Fruit fly (Drosophila melanogaster) whole organism, embryonic: ENCODE results near the gene CG32202.
A peak's percentile ranks its signal among the peaks of the same experiment; 100 is the strongest.

ENCODE experiments used
- B-H2 ChIP-seq: fragments of 200-800 bp; sonication (Bioruptor generic); optimal IDR thresholded peaks from 2 replicates; lab custom pipeline; 2018; ENCODE audit warnings: missing biosample characterization, mild to moderate bottlenecking, missing genetic modification characterization
- BEAF-32 ChIP-seq: fragments of 200-800 bp; sonication (Bioruptor generic); optimal IDR thresholded peaks from 3 replicates; lab custom pipeline; 2017; ENCODE audit warnings: missing biosample characterization, missing genetic modification characterization, mild to moderate bottlenecking, moderate library complexity, missing genetic modification reagents
- BtbVII ChIP-seq: fragments of 200-800 bp; sonication (Bioruptor generic); optimal IDR thresholded peaks from 3 replicates; lab custom pipeline; 2017; ENCODE audit warnings: missing biosample characterization, mild to moderate bottlenecking, missing genetic modification characterization
- CG11093 ChIP-seq: fragments of 200-800 bp; sonication (Bioruptor generic); IDR thresholded peaks from 3 replicates; pipeline ENCODE4 v1.3.6; 2022; ENCODE audit warnings: missing biosample characterization, missing genetic modification characterization
- CG12155 ChIP-seq: fragments of 200-800 bp; sonication (Bioruptor generic); optimal IDR thresholded peaks from 3 replicates; lab custom pipeline; 2016; ENCODE audit warnings: missing biosample characterization, missing genetic modification characterization
- CG1233 ChIP-seq: fragments of 200-800 bp; sonication (Bioruptor generic); optimal IDR thresholded peaks from 4 replicates; lab custom pipeline; 2018; ENCODE audit warnings: missing biosample characterization, mild to moderate bottlenecking, missing genetic modification characterization
- CG12769 ChIP-seq: fragments of 200-800 bp; sonication (Bioruptor generic); optimal IDR thresholded peaks from 2 replicates; lab custom pipeline; 2019; ENCODE audit warnings: missing biosample characterization, mild to moderate bottlenecking, missing genetic modification characterization, moderate library complexity
- CG13424 ChIP-seq: fragments of 200-800 bp; sonication (Bioruptor generic); optimal IDR thresholded peaks from 2 replicates; lab custom pipeline; 2019; ENCODE audit warnings: missing biosample characterization, mild to moderate bottlenecking, missing genetic modification characterization, moderate library complexity
- CG14710 ChIP-seq: fragments of 200-800 bp; sonication (Bioruptor generic); optimal IDR thresholded peaks from 3 replicates; lab custom pipeline; 2019; ENCODE audit warnings: missing biosample characterization, mild to moderate bottlenecking, missing genetic modification characterization, moderate library complexity
- CG17361 ChIP-seq: fragments of 200-800 bp; sonication (Bioruptor generic); IDR thresholded peaks from 3 replicates; pipeline ENCODE4 v1.3.6; 2022; ENCODE audit warnings: missing biosample characterization, missing genetic modification characterization
- CG17912 ChIP-seq: fragments of 200-800 bp; sonication (Bioruptor generic); optimal IDR thresholded peaks from 2 replicates; lab custom pipeline; 2018; ENCODE audit warnings: missing biosample characterization, mild to moderate bottlenecking, missing genetic modification characterization
- CG2889 ChIP-seq: fragments of 200-800 bp; sonication (Bioruptor generic); IDR thresholded peaks from 3 replicates; pipeline ENCODE4 v1.3.6; 2022; ENCODE audit warnings: missing biosample characterization, missing genetic modification characterization
- CG32767 ChIP-seq: fragments of 200-800 bp; sonication (Bioruptor generic); IDR thresholded peaks from 2 replicates; pipeline ENCODE4 v1.3.6; 2022; ENCODE audit warnings: missing biosample characterization, missing genetic modification characterization
- CG32772 ChIP-seq: fragments of 200-800 bp; sonication (Bioruptor generic); IDR thresholded peaks from 2 replicates; pipeline ENCODE4 v1.3.6; 2022; ENCODE audit warnings: missing biosample characterization, missing genetic modification characterization
- CG3838 ChIP-seq: fragments of 200-800 bp; sonication (Bioruptor generic); optimal IDR thresholded peaks from 3 replicates; lab custom pipeline; 2016; ENCODE audit warnings: missing biosample characterization, missing genetic modification characterization
- CG3847 ChIP-seq: fragments of 200-800 bp; sonication (Bioruptor generic); IDR thresholded peaks from 2 replicates; pipeline ENCODE4 v1.3.6; 2022; ENCODE audit warnings: missing biosample characterization, missing genetic modification characterization
- CG3995 ChIP-seq: fragments of 200-800 bp; sonication (Bioruptor generic); optimal IDR thresholded peaks from 3 replicates; lab custom pipeline; 2016; ENCODE audit warnings: missing biosample characterization, missing genetic modification characterization
- CG42726 ChIP-seq: fragments of 200-800 bp; sonication (Bioruptor generic); IDR thresholded peaks from 2 replicates; pipeline ENCODE4 v1.3.6; 2022; ENCODE audit warnings: missing biosample characterization, missing genetic modification characterization; ENCODE audit not compliant: partially characterized antibody
- CG4404 ChIP-seq: fragments of 200-800 bp; sonication (Bioruptor generic); IDR thresholded peaks from 2 replicates; pipeline ENCODE4 v1.3.6; 2022; ENCODE audit warnings: missing biosample characterization, missing genetic modification characterization
- CG4707 ChIP-seq: fragments of 200-800 bp; sonication (Bioruptor generic); optimal IDR thresholded peaks from 2 replicates; lab custom pipeline; 2018; ENCODE audit warnings: missing biosample characterization, mild to moderate bottlenecking, missing genetic modification characterization, moderate library complexity
- CG6689 ChIP-seq: fragments of 200-800 bp; sonication (Bioruptor generic); IDR thresholded peaks from 2 replicates; pipeline ENCODE4 v1.3.6; 2022; ENCODE audit warnings: missing biosample characterization, missing genetic modification characterization
- CG6765 ChIP-seq: fragments of 200-800 bp; sonication (Bioruptor generic); optimal IDR thresholded peaks from 3 replicates; lab custom pipeline; 2017; ENCODE audit warnings: missing biosample characterization, mild to moderate bottlenecking, missing genetic modification characterization
- CG7786 ChIP-seq: fragments of 200-800 bp; sonication (Bioruptor generic); optimal IDR thresholded peaks from 2 replicates; lab custom pipeline; 2016; ENCODE audit warnings: missing biosample characterization, missing genetic modification characterization
- CG8089 ChIP-seq: fragments of 200-800 bp; sonication (Bioruptor generic); optimal IDR thresholded peaks from 3 replicates; lab custom pipeline; 2016; ENCODE audit warnings: missing biosample characterization, missing genetic modification characterization
- E2f1 ChIP-seq: fragments of 200-800 bp; sonication (Bioruptor generic); IDR thresholded peaks from 2 replicates; pipeline ENCODE4 v1.3.6; 2022; ENCODE audit warnings: missing biosample characterization, missing genetic modification characterization
- Hey ChIP-seq: fragments of 200-800 bp; sonication (Bioruptor generic); optimal IDR thresholded peaks from 3 replicates; lab custom pipeline; 2018; ENCODE audit warnings: missing biosample characterization, mild to moderate bottlenecking, missing genetic modification characterization
- Hsf ChIP-seq: fragments of 200-800 bp; sonication (Bioruptor generic); optimal IDR thresholded peaks from 3 replicates; lab custom pipeline; 2016; ENCODE audit warnings: missing biosample characterization, missing genetic modification characterization
- MTF-1 ChIP-seq: fragments of 200-800 bp; sonication (Bioruptor generic); optimal IDR thresholded peaks from 2 replicates; lab custom pipeline; 2018; ENCODE audit warnings: missing biosample characterization, mild to moderate bottlenecking, missing genetic modification characterization, borderline replicate concordance
- NK7.1 ChIP-seq: fragments of 200-800 bp; sonication (Bioruptor generic); optimal IDR thresholded peaks from 3 replicates; lab custom pipeline; 2016; ENCODE audit warnings: missing biosample characterization, missing genetic modification characterization
- Nf-YB ChIP-seq: fragments of 200-800 bp; sonication (Bioruptor generic); optimal IDR thresholded peaks from 3 replicates; lab custom pipeline; 2019; ENCODE audit warnings: missing biosample characterization, mild to moderate bottlenecking, missing genetic modification characterization, moderate library complexity
- Sox102F ChIP-seq: fragments of 200-800 bp; sonication (Bioruptor generic); optimal IDR thresholded peaks from 2 replicates; lab custom pipeline; 2018; ENCODE audit warnings: missing biosample characterization, mild to moderate bottlenecking, missing genetic modification characterization, moderate library complexity
- cas ChIP-seq: fragments of 200-800 bp; sonication (Bioruptor generic); IDR thresholded peaks from 2 replicates; pipeline ENCODE4 v1.3.6; 2022; ENCODE audit warnings: missing biosample characterization, missing genetic modification characterization
- caup ChIP-seq: fragments of 200-800 bp; sonication (Bioruptor generic); optimal IDR thresholded peaks from 3 replicates; lab custom pipeline; 2017; ENCODE audit warnings: missing biosample characterization, mild to moderate bottlenecking, missing genetic modification characterization, moderate library complexity; ENCODE audit not compliant: severe bottlenecking
- chif ChIP-seq, 2 experiments: fragments of 200-800 bp; sonication (Bioruptor generic); optimal IDR thresholded peaks; 3 replicates each; lab custom pipeline; 2016; ENCODE audit warnings: missing biosample characterization in 2 of 2, missing genetic modification characterization in 2 of 2
- dan ChIP-seq: fragments of 200-800 bp; sonication (Bioruptor generic); IDR thresholded peaks from 2 replicates; pipeline ENCODE4 v1.3.6; 2022; ENCODE audit warnings: missing biosample characterization, missing genetic modification characterization
- fd64A ChIP-seq: fragments of 200-800 bp; sonication (Bioruptor generic); optimal IDR thresholded peaks from 3 replicates; lab custom pipeline; 2018; ENCODE audit warnings: missing biosample characterization, mild to moderate bottlenecking, missing genetic modification characterization
- fd96Cb ChIP-seq: fragments of 200-800 bp; sonication (Bioruptor generic); optimal IDR thresholded peaks from 2 replicates; lab custom pipeline; 2018; ENCODE audit warnings: missing biosample characterization, mild to moderate bottlenecking, missing genetic modification characterization, moderate library complexity
- fu2 ChIP-seq: fragments of 200-800 bp; sonication (Bioruptor generic); optimal IDR thresholded peaks from 2 replicates; lab custom pipeline; 2016; ENCODE audit warnings: missing biosample characterization, missing genetic modification characterization
- gcm ChIP-seq: fragments of 200-800 bp; sonication (Bioruptor generic); optimal IDR thresholded peaks from 2 replicates; lab custom pipeline; 2019; ENCODE audit warnings: missing biosample characterization, mild to moderate bottlenecking, missing genetic modification characterization, moderate library complexity
- h ChIP-seq: fragments of >200 bp; optimal IDR thresholded peaks from 2 replicates; lab custom pipeline; 2017
- jumu ChIP-seq: fragments of 200-800 bp; sonication (Bioruptor generic); optimal IDR thresholded peaks from 3 replicates; lab custom pipeline; 2016; ENCODE audit warnings: missing biosample characterization, missing genetic modification characterization
- nom ChIP-seq: fragments of 200-800 bp; sonication (Bioruptor generic); optimal IDR thresholded peaks from 2 replicates; lab custom pipeline; 2017; ENCODE audit warnings: missing biosample characterization, missing genetic modification characterization, mild to moderate bottlenecking, moderate library complexity, missing genetic modification reagents
- peb ChIP-seq: fragments of 200-800 bp; sonication (Bioruptor generic); IDR thresholded peaks from 2 replicates; pipeline ENCODE4 v1.3.6; 2022; ENCODE audit warnings: missing biosample characterization, missing genetic modification characterization
- phol ChIP-seq: fragments of 200-800 bp; sonication (Bioruptor generic); optimal IDR thresholded peaks from 3 replicates; lab custom pipeline; 2018; ENCODE audit warnings: missing biosample characterization, mild to moderate bottlenecking, missing genetic modification characterization, moderate library complexity
- pita ChIP-seq: fragments of 200-800 bp; sonication (Bioruptor generic); optimal IDR thresholded peaks from 2 replicates; lab custom pipeline; 2017; ENCODE audit warnings: missing biosample characterization, mild to moderate bottlenecking, missing genetic modification characterization
- pros ChIP-seq: fragments of 200-800 bp; sonication (Bioruptor generic); optimal IDR thresholded peaks from 3 replicates; lab custom pipeline; 2019; ENCODE audit warnings: missing biosample characterization, mild to moderate bottlenecking, missing genetic modification characterization, moderate library complexity
- pum ChIP-seq: fragments of 200-800 bp; sonication (Bioruptor generic); optimal IDR thresholded peaks from 2 replicates; lab custom pipeline; 2016; ENCODE audit warnings: missing biosample characterization, missing genetic modification characterization
- rib ChIP-seq: fragments of 200-800 bp; sonication (Bioruptor generic); IDR thresholded peaks from 2 replicates; pipeline ENCODE4 v1.3.6; 2022; ENCODE audit warnings: missing biosample characterization, missing genetic modification characterization
- row ChIP-seq: fragments of 200-800 bp; sonication (Bioruptor generic); IDR thresholded peaks from 3 replicates; pipeline ENCODE4 v1.3.6; 2022; ENCODE audit warnings: missing biosample characterization, missing genetic modification characterization
- sima ChIP-seq: fragments of 200-800 bp; sonication (Bioruptor generic); optimal IDR thresholded peaks from 2 replicates; lab custom pipeline; 2016; ENCODE audit warnings: missing biosample characterization, missing genetic modification characterization
- sug ChIP-seq: fragments of 200-800 bp; optimal IDR thresholded peaks from 2 replicates; lab custom pipeline; 2019; ENCODE audit warnings: missing biosample characterization, mild to moderate bottlenecking, missing genetic modification characterization, moderate library complexity
- unpg ChIP-seq: fragments of 200-800 bp; sonication (Bioruptor generic); optimal IDR thresholded peaks from 3 replicates; lab custom pipeline; 2018; ENCODE audit warnings: missing biosample characterization, mild to moderate bottlenecking, missing genetic modification characterization, moderate library complexity

CG32202 gene

dm6 chr3L:18672203-18672602 is 9.8 kb upstream of the CG32202 start (continued):
- TF ChIP-seq Hsf (GFP tag; lab: Kevin White, UChicago) = no peak
- TF ChIP-seq pita (GFP tag; lab: Kevin White, UChicago) = no peak
- no peak for TF ChIP-seq fd64A
- peak; percentile 46; the same call in 2 of the 3 replicates for TF ChIP-seq row (GFP tag; lab: Robert Waterston, UW)
- no peak for TF ChIP-seq CG4707 (GFP tag; lab: Kevin White, UChicago)
- TF ChIP-seq NK7.1 (GFP tag; lab: Kevin White, UChicago) = no peak
- no peak for TF ChIP-seq CG13424
- no peak for TF ChIP-seq CG4404 (GFP tag; lab: Robert Waterston, UW)
- peak; percentile 61 for TF ChIP-seq CG3847 (GFP tag; lab: Robert Waterston, UW)
- no peak for TF ChIP-seq CG12155 (GFP tag; lab: Kevin White, UChicago)
- peak; percentile 46 for TF ChIP-seq CG3995 (GFP tag; lab: Kevin White, UChicago)
- peak; percentile 56 for TF ChIP-seq nom
- TF ChIP-seq BtbVII = no peak
- TF ChIP-seq phol (tag; lab: Kevin White, UChicago) = peak; percentile 98
- TF ChIP-seq CG32767 = no peak
- TF ChIP-seq CG8089 (GFP tag; lab: Kevin White, UChicago) = no peak
- TF ChIP-seq unpg (GFP tag; lab: Kevin White, UChicago) = peak; percentile 16
- no peak for TF ChIP-seq h
- no peak for TF ChIP-seq dan
- TF ChIP-seq BEAF-32 (GFP tag; lab: Kevin White, UChicago) = no peak
- TF ChIP-seq MTF-1 (GFP tag; lab: Kevin White, UChicago) = no peak
- no peak for TF ChIP-seq CG6689 (GFP tag; lab: Robert Waterston, UW)
- no peak for TF ChIP-seq cas (GFP tag; lab: Robert Waterston, UW)
- no peak for TF ChIP-seq CG42726 (GFP tag; lab: Robert Waterston, UW)
- no peak for TF ChIP-seq Sox102F
- no peak for TF ChIP-seq CG1233 (GFP tag; lab: Kevin White, UChicago)
- TF ChIP-seq caup (GFP tag; lab: Kevin White, UChicago) = peak; percentile 0
- no peak for TF ChIP-seq CG17912 (GFP tag; lab: Kevin White, UChicago)
- no peak for TF ChIP-seq fu2
- no peak for TF ChIP-seq CG7786 (GFP tag; lab: Kevin White, UChicago)
- TF ChIP-seq Nf-YB (GFP tag; lab: Kevin White, UChicago) = no peak
- TF ChIP-seq E2f1 (GFP tag; lab: Robert Waterston, UW) = no peak
- TF ChIP-seq CG3838 (GFP tag; lab: Kevin White, UChicago) = no peak
- peak; percentile 9 for TF ChIP-seq CG14710 (tag; lab: Kevin White, UChicago)
- TF ChIP-seq sima (GFP tag; lab: Kevin White, UChicago) = no peak
- no peak for TF ChIP-seq fd96Cb (tag; lab: Kevin White, UChicago)
- TF ChIP-seq peb (GFP tag; lab: Robert Waterston, UW) = no peak
- TF ChIP-seq chif (GFP tag; optimal IDR thresholded peaks at IDR 0.05; lab: Kevin White, UChicago) = no peak
- TF ChIP-seq CG6765 (GFP tag; lab: Kevin White, UChicago) = no peak
- peak; percentile 97 for TF ChIP-seq rib (GFP tag; lab: Robert Waterston, UW)
- TF ChIP-seq Hey (tag; lab: Kevin White, UChicago) = no peak
- TF ChIP-seq CG2889 (GFP tag; lab: Robert Waterston, UW) = no peak
- no peak for TF ChIP-seq B-H2
- no peak for TF ChIP-seq CG32772 (GFP tag; lab: Robert Waterston, UW)
- TF ChIP-seq pros (GFP tag; lab: Kevin White, UChicago) = no peak
- no peak for TF ChIP-seq CG11093 (GFP tag; lab: Robert Waterston, UW)
- TF ChIP-seq CG17361 (GFP tag; lab: Robert Waterston, UW) = no peak
- TF ChIP-seq gcm (GFP tag; lab: Kevin White, UChicago) = peak; percentile 1
- peak; percentile 9 for TF ChIP-seq sug (tag; lab: Kevin White, UChicago)
- TF ChIP-seq CG12769 (tag; lab: Kevin White, UChicago) = no peak
- TF ChIP-seq pum = no peak
- TF ChIP-seq jumu = no peak
